Fruit fly (Drosophila melanogaster): ENCODE measurements around the gene CG13311.

dm6 chr3L:8839563-8840425 lies 37.8 kb upstream of the CG13311 start:
- TF ChIP-seq Sox102F (GFP tag; optimal IDR thresholded peaks at IDR 0.05): peak; percentile 71
- TF ChIP-seq CG6792 (GFP tag; optimal IDR thresholded peaks at IDR 0.05): peak; percentile 58
- peak; percentile 62 for TF ChIP-seq CG6854 (GFP tag; optimal IDR thresholded peaks at IDR 0.05)
- no peak for TF ChIP-seq CG6163 (GFP tag; IDR thresholded peaks at IDR 0.05)
- TF ChIP-seq CG3032 (tag; optimal IDR thresholded peaks at IDR 0.05): peak; percentile 60
- peak; percentile 86 for TF ChIP-seq topi (GFP tag; optimal IDR thresholded peaks at IDR 0.05)
- TF ChIP-seq cyc (GFP tag; optimal IDR thresholded peaks at IDR 0.05): peak; percentile 74
- peak; percentile 58 for TF ChIP-seq achi (GFP tag; optimal IDR thresholded peaks at IDR 0.05)
- TF ChIP-seq CG8119 (GFP tag; IDR thresholded peaks at IDR 0.05): 0 out of 3 replicates have a peak, but pooled peaks have one; percentile 23
- TF ChIP-seq Hr38 (GFP tag; optimal IDR thresholded peaks at IDR 0.05): no peak
- TF ChIP-seq Sox15 (GFP tag; optimal IDR thresholded peaks at IDR 0.05): peak; percentile 45
- TF ChIP-seq Eip93F (GFP tag; optimal IDR thresholded peaks at IDR 0.05): no peak
